Worm (Caenorhabditis elegans) whole organism, L4 larva: ENCODE measurements around the gene ugt-56.

Experiments
- egl-27 ChIP-seq: sonication (generic microtip); optimal IDR thresholded peaks from 3 replicates; lab custom pipeline; 2017; ENCODE audit warnings: missing biosample characterization, missing genetic modification reagents, missing genetic modification characterization
- lin-39 ChIP-seq: fragments of 150-350 bp; optimal IDR thresholded peaks from 2 replicates; lab custom pipeline; 2014; ENCODE audit warnings: missing biosample characterization, missing genetic modification reagents, missing genetic modification characterization
- nhr-25 ChIP-seq: sonication (generic microtip); optimal IDR thresholded peaks from 2 replicates; lab custom pipeline; 2017; ENCODE audit warnings: missing genetic modification characterization, mild to moderate bottlenecking, missing compliant biosample characterization, antibody characterized with exemption, moderate library complexity, borderline replicate concordance; ENCODE audit not compliant: insufficient read depth
- pha-4 ChIP-seq, 2 experiments: fragments of 150-350 bp in 1 of 2; fragments of 200-800 bp in 1 of 2; sonication (Bioruptor generic) in 1 of 2; IDR thresholded peaks in 1 of 2; optimal IDR thresholded peaks in 1 of 2; 2 replicates each; pipeline versions ENCODE4 v1.3.6 to Lab custom; 2014 to 2022; ENCODE audit warnings: missing genetic modification characterization in 2 of 2, missing genetic modification reagents in 2 of 2, missing biosample characterization in 1 of 2, missing compliant biosample characterization in 1 of 2

- TF ChIP-seq pha-4 (GFP tag; IDR thresholded peaks at IDR 0.05; lab: Robert Waterston, UW) (no peak), pha-4 (tag; optimal IDR thresholded peaks at IDR 0.05; lab: Kevin White, UChicago) (no peak), nhr-25 (no peak), egl-27 (tag; lab: Kevin White, UChicago) (no peak), lin-39 (tag; lab: Kevin White, UChicago) (no peak)
Measured at ce11 chrV:12209951-12210350, 48.8 kb upstream of the ugt-56 start.
